Fruit fly (Drosophila melanogaster) whole organism, wandering third instar larva: ENCODE data around the gene PGAP1.
A peak's percentile ranks its signal among the peaks of the same experiment; 100 is the strongest.

Source experiments
- Abd-B ChIP-seq: fragments of >200 bp; optimal IDR thresholded peaks from 2 replicates; lab custom pipeline; 2017; ENCODE audit warnings: missing biosample characterization, missing genetic modification characterization
- CG32264 ChIP-seq: fragments of 200-800 bp; sonication (Bioruptor generic); optimal IDR thresholded peaks from 2 replicates; lab custom pipeline; 2016; ENCODE audit warnings: missing biosample characterization, missing genetic modification characterization
- CG9705 ChIP-seq: fragments of 200-800 bp; sonication (Bioruptor generic); optimal IDR thresholded peaks from 2 replicates; lab custom pipeline; 2018; ENCODE audit warnings: missing biosample characterization, mild to moderate bottlenecking, missing genetic modification characterization
- Dfd ChIP-seq: fragments of >200 bp; optimal IDR thresholded peaks from 2 replicates; lab custom pipeline; 2017; ENCODE audit warnings: missing biosample characterization, missing genetic modification characterization
- Dif ChIP-seq: fragments of 200-275, 200-300 bp; sonication (Bioruptor generic); optimal IDR thresholded peaks from 2 replicates; lab custom pipeline; 2018; ENCODE audit warnings: missing biosample characterization, missing genetic modification characterization; ENCODE audit not compliant: partially characterized antibody
- GATAd ChIP-seq: sonication (Bioruptor generic); optimal IDR thresholded peaks from 2 replicates; lab custom pipeline; 2016; ENCODE audit warnings: missing biosample characterization, missing genetic modification characterization
- HLH106 ChIP-seq: fragments of 200-800 bp; optimal IDR thresholded peaks from 3 replicates; lab custom pipeline; 2019; ENCODE audit warnings: missing biosample characterization, mild to moderate bottlenecking, missing genetic modification characterization, moderate library complexity
- Hnf4 ChIP-seq: fragments of 200-800 bp; sonication (Bioruptor generic); optimal IDR thresholded peaks from 2 replicates; lab custom pipeline; 2016; ENCODE audit warnings: missing biosample characterization, mild to moderate bottlenecking, missing genetic modification characterization
- Hr83 ChIP-seq: fragments of 200-300 bp; sonication (Bioruptor generic); optimal IDR thresholded peaks from 2 replicates; lab custom pipeline; 2016; ENCODE audit warnings: missing biosample characterization, mild to moderate bottlenecking, missing genetic modification characterization, moderate library complexity; ENCODE audit not compliant: poor library complexity, severe bottlenecking
- Jra ChIP-seq: sonication (Bioruptor generic); optimal IDR thresholded peaks from 2 replicates; lab custom pipeline; 2016; ENCODE audit warnings: missing biosample characterization, missing genetic modification characterization
- Mio ChIP-seq: sonication (Bioruptor generic); optimal IDR thresholded peaks from 2 replicates; lab custom pipeline; 2016; ENCODE audit warnings: missing biosample characterization, missing genetic modification characterization
- Myc ChIP-seq: fragments of >200 bp; optimal IDR thresholded peaks from 2 replicates; lab custom pipeline; 2017
- N ChIP-seq: fragments of >200 bp; optimal IDR thresholded peaks from 2 replicates; lab custom pipeline; 2018; ENCODE audit warnings: missing biosample characterization, missing external identifiers, missing genetic modification characterization
- OdsH ChIP-seq: fragments of 200-800 bp; sonication (Bioruptor generic); optimal IDR thresholded peaks from 2 replicates; lab custom pipeline; 2016; ENCODE audit warnings: missing biosample characterization, mild to moderate bottlenecking, missing genetic modification characterization
- Rel ChIP-seq, 2 experiments: fragments of 200-800 bp; sonication (Bioruptor generic) in 1 of 2; optimal IDR thresholded peaks; 2 replicates in 1 of 2; 3 replicates in 1 of 2; lab custom pipeline; 2016 to 2019; ENCODE audit warnings: mild to moderate bottlenecking in 2 of 2, missing biosample characterization in 2 of 2, missing genetic modification characterization in 2 of 2, moderate library complexity in 1 of 2
- Sp1 ChIP-seq: fragments of 200-800 bp; sonication (Bioruptor generic); optimal IDR thresholded peaks from 3 replicates; lab custom pipeline; 2019; ENCODE audit warnings: missing biosample characterization, mild to moderate bottlenecking, missing genetic modification characterization, moderate library complexity
- Vsx2 ChIP-seq: fragments of 200-300, 225-300 bp; sonication (Bioruptor generic); optimal IDR thresholded peaks from 2 replicates; lab custom pipeline; 2018; ENCODE audit warnings: missing biosample characterization, missing genetic modification characterization; ENCODE audit not compliant: partially characterized antibody
- br ChIP-seq: fragments of 200-800 bp; sonication (Bioruptor generic); optimal IDR thresholded peaks from 2 replicates; lab custom pipeline; 2016; ENCODE audit warnings: missing biosample characterization, missing genetic modification characterization
- brk ChIP-seq: fragments of 200-800 bp; sonication (Bioruptor generic); optimal IDR thresholded peaks from 2 replicates; lab custom pipeline; 2016; ENCODE audit warnings: missing biosample characterization, mild to moderate bottlenecking, missing genetic modification characterization
- dl ChIP-seq, 2 experiments: fragments of 175-275, 200-275 bp in 1 of 2; fragments of 200-275 bp in 1 of 2; sonication (Bioruptor generic); optimal IDR thresholded peaks; lab custom pipeline; 2018; ENCODE audit warnings: mild to moderate bottlenecking in 2 of 2, missing biosample characterization in 2 of 2, missing genetic modification characterization in 2 of 2, moderate library complexity in 2 of 2; ENCODE audit not compliant: partially characterized antibody in 2 of 2, insufficient read depth in 1 of 2
- dmrt93B ChIP-seq: fragments of 200-800 bp; sonication (Bioruptor generic); optimal IDR thresholded peaks from 2 replicates; lab custom pipeline; 2018; ENCODE audit warnings: missing biosample characterization, mild to moderate bottlenecking, missing genetic modification characterization
- dsf ChIP-seq: sonication (Bioruptor generic); optimal IDR thresholded peaks from 2 replicates; lab custom pipeline; 2016; ENCODE audit warnings: missing biosample characterization, missing genetic modification characterization, borderline replicate concordance
- ey ChIP-seq: fragments of 200-800 bp; sonication (Bioruptor generic); optimal IDR thresholded peaks from 2 replicates; lab custom pipeline; 2016; ENCODE audit warnings: missing biosample characterization, missing genetic modification characterization
- foxo ChIP-seq, 2 experiments: fragments of 200-800 bp; sonication (Bioruptor generic); optimal IDR thresholded peaks; 2 replicates in 1 of 2; 3 replicates in 1 of 2; lab custom pipeline; 2016 to 2017; ENCODE audit warnings: missing biosample characterization in 2 of 2, missing genetic modification characterization in 2 of 2
- fru ChIP-seq: fragments of 200-800 bp; sonication (Bioruptor generic); optimal IDR thresholded peaks from 3 replicates; lab custom pipeline; 2016; ENCODE audit warnings: missing biosample characterization, mild to moderate bottlenecking, missing genetic modification characterization
- h ChIP-seq: fragments of 200-800 bp; sonication (Bioruptor generic); optimal IDR thresholded peaks from 3 replicates; lab custom pipeline; 2016; ENCODE audit warnings: missing biosample characterization, mild to moderate bottlenecking, missing genetic modification characterization
- jim ChIP-seq: fragments of 175-275, 200-325 bp; sonication (Bioruptor generic); optimal IDR thresholded peaks from 2 replicates; lab custom pipeline; 2016; ENCODE audit warnings: missing biosample characterization, mild to moderate bottlenecking, missing genetic modification characterization
- lola ChIP-seq: fragments of >200 bp; optimal IDR thresholded peaks from 2 replicates; lab custom pipeline; 2017; ENCODE audit warnings: missing biosample characterization, missing genetic modification characterization
- pan ChIP-seq: fragments of >200 bp; optimal IDR thresholded peaks from 2 replicates; lab custom pipeline; 2017
- psq ChIP-seq: fragments of 200-800 bp; sonication (Bioruptor generic); optimal IDR thresholded peaks from 3 replicates; lab custom pipeline; 2017; ENCODE audit warnings: missing biosample characterization, mild to moderate bottlenecking, missing genetic modification characterization, moderate library complexity
- rgr ChIP-seq: fragments of 200-800 bp; sonication (Bioruptor generic); optimal IDR thresholded peaks from 3 replicates; lab custom pipeline; 2016; ENCODE audit warnings: missing biosample characterization, mild to moderate bottlenecking, missing genetic modification characterization
- sv ChIP-seq: fragments of 200-800 bp; sonication (Bioruptor generic); optimal IDR thresholded peaks from 3 replicates; lab custom pipeline; 2016; ENCODE audit warnings: missing biosample characterization, missing genetic modification characterization
- usp ChIP-seq: fragments of >200 bp; optimal IDR thresholded peaks from 2 replicates; lab custom pipeline; 2017; ENCODE audit warnings: missing biosample characterization, missing genetic modification characterization
- woc ChIP-seq: sonication (Bioruptor generic); optimal IDR thresholded peaks from 2 replicates; lab custom pipeline; 2016; ENCODE audit warnings: missing biosample characterization, mild to moderate bottlenecking, missing genetic modification characterization

The PGAP1 gene

dm6 chrX:5638588-5638987 is 50.7 kb downstream of the PGAP1 start:
- TF ChIP-seq Hnf4 (GFP tag; lab: Kevin White, UChicago) (no peak), Myc (lab: Kevin White, UChicago) (no peak), lola (GFP tag; lab: Kevin White, UChicago) (no peak), N (GFP tag; lab: Kevin White, UChicago) (no peak), CG9705 (no peak), ey (GFP tag; lab: Kevin White, UChicago) (peak; percentile 30), Rel (GFP tag; optimal IDR thresholded peaks at IDR 0.05; lab: Kevin White, UChicago) (no peak), Rel (tag; optimal IDR thresholded peaks at IDR 0.05; lab: Kevin White, UChicago) (no peak), HLH106 (tag; lab: Kevin White, UChicago) (peak; percentile 58), pan (lab: Kevin White, UChicago) (no peak), fru (GFP tag; lab: Kevin White, UChicago) (no peak), h (GFP tag; lab: Kevin White, UChicago) (peak; percentile 45), dmrt93B (no peak), brk (GFP tag; lab: Kevin White, UChicago) (no peak), OdsH (GFP tag; lab: Kevin White, UChicago) (no peak), CG32264 (no peak), foxo (GFP tag; optimal IDR thresholded peaks at IDR 0.05; lab: Kevin White, UChicago) (peak in 1 of 2 experiments; percentile 32), usp (GFP tag; lab: Kevin White, UChicago) (no peak), woc (GFP tag; lab: Kevin White, UChicago) (peak; percentile 22), Sp1 (peak; percentile 2), psq (GFP tag; lab: Kevin White, UChicago) (no peak), GATAd (GFP tag; lab: Kevin White, UChicago) (no peak), dsf (GFP tag; lab: Kevin White, UChicago) (no peak), Hr83 (GFP tag; lab: Kevin White, UChicago) (no peak), Vsx2 (GFP tag; lab: Kevin White, UChicago) (no peak), jim (GFP tag; lab: Kevin White, UChicago) (no peak), Dfd (GFP tag; lab: Kevin White, UChicago) (no peak), Jra (GFP tag; lab: Kevin White, UChicago) (no peak), br (peak; percentile 1), Mio (no peak), rgr (GFP tag; lab: Kevin White, UChicago) (peak; percentile 54)

- TF ChIP-seq dmrt93B (no peak), Dif (GFP tag; lab: Kevin White, UChicago) (peak; percentile 16)
These were observed 51.7 kb downstream of the PGAP1 start for dm6 chrX:5637543-5637942.

- TF ChIP-seq Mio = no peak
- no peak for TF ChIP-seq Hr83 (GFP tag; lab: Kevin White, UChicago)
- TF ChIP-seq brk (GFP tag; lab: Kevin White, UChicago) = no peak
- TF ChIP-seq Abd-B (GFP tag; lab: Kevin White, UChicago) = no peak
- TF ChIP-seq Sp1 = no peak
- TF ChIP-seq lola (GFP tag; lab: Kevin White, UChicago) = no peak
- TF ChIP-seq h (GFP tag; lab: Kevin White, UChicago) = no peak
- no peak for TF ChIP-seq usp (GFP tag; lab: Kevin White, UChicago)
- TF ChIP-seq sv (GFP tag; lab: Kevin White, UChicago) = no peak
- no peak for TF ChIP-seq HLH106 (tag; lab: Kevin White, UChicago)
- TF ChIP-seq dl (GFP tag; optimal IDR thresholded peaks at IDR 0.05; lab: Kevin White, UChicago; ENCODE audit: insufficient read depth in 1 of 2, partially characterized antibody in 2 of 2) = no peak
- TF ChIP-seq Dif (GFP tag; lab: Kevin White, UChicago) = no peak
- no peak for TF ChIP-seq woc (GFP tag; lab: Kevin White, UChicago)
These were observed 52.7 kb downstream of the PGAP1 start for dm6 chrX:5636529-5637099.
